Worm (Caenorhabditis elegans) whole organism, L2 larva: ENCODE measurements around the gene Y43E12A.2.

Experiments used
- C34F6.9 ChIP-seq: fragments of 150-350 bp; optimal IDR thresholded peaks from 2 replicates; lab custom pipeline; 2014; ENCODE audit warnings: missing biosample characterization, missing genetic modification characterization
- F13H6.1 ChIP-seq: sonication (generic microtip); optimal IDR thresholded peaks from 2 replicates; lab custom pipeline; 2016; ENCODE audit warnings: missing genetic modification characterization, missing compliant biosample characterization
- R02D3.7 ChIP-seq: fragments of 150-350 bp; optimal IDR thresholded peaks from 2 replicates; lab custom pipeline; 2014; ENCODE audit warnings: missing biosample characterization, missing genetic modification characterization
- Y55F3AM.14 ChIP-seq: fragments of 200-800 bp; sonication (Bioruptor generic); optimal IDR thresholded peaks from 2 replicates; lab custom pipeline; 2018; ENCODE audit warnings: mild to moderate bottlenecking, missing genetic modification characterization, missing compliant biosample characterization
- ZK546.5 ChIP-seq: sonication (generic microtip); optimal IDR thresholded peaks from 2 replicates; lab custom pipeline; 2017; ENCODE audit warnings: missing biosample characterization, missing genetic modification characterization
- alr-1 ChIP-seq: fragments of 150-350 bp; optimal IDR thresholded peaks from 2 replicates; lab custom pipeline; 2014; ENCODE audit warnings: missing biosample characterization, missing genetic modification characterization
- aly-2 ChIP-seq: fragments of 150-350 bp; optimal IDR thresholded peaks from 2 replicates; lab custom pipeline; 2014; ENCODE audit warnings: missing biosample characterization, missing genetic modification characterization
- ama-1 ChIP-seq: fragments of 150-350 bp; optimal IDR thresholded peaks from 2 replicates; lab custom pipeline; 2018; ENCODE audit warnings: inconsistent platforms
- ceh-82 ChIP-seq: fragments of 150-350 bp; optimal IDR thresholded peaks from 2 replicates; lab custom pipeline; 2014; ENCODE audit warnings: missing biosample characterization, missing genetic modification characterization
- crh-2 ChIP-seq: sonication (generic microtip); optimal IDR thresholded peaks from 2 replicates; lab custom pipeline; 2017; ENCODE audit warnings: missing biosample characterization, missing genetic modification characterization
- dmd-4 ChIP-seq: sonication (generic microtip); optimal IDR thresholded peaks from 2 replicates; lab custom pipeline; 2017; ENCODE audit warnings: missing biosample characterization, missing genetic modification characterization
- egl-27 ChIP-seq: sonication (generic microtip); optimal IDR thresholded peaks from 3 replicates; lab custom pipeline; 2017; ENCODE audit warnings: missing biosample characterization, missing genetic modification reagents, missing genetic modification characterization
- elt-3 ChIP-seq: sonication (generic microtip); optimal IDR thresholded peaks from 2 replicates; lab custom pipeline; 2017; ENCODE audit warnings: missing biosample characterization, missing genetic modification characterization
- fos-1 ChIP-seq: fragments of 150-350 bp; optimal IDR thresholded peaks from 2 replicates; lab custom pipeline; 2014; ENCODE audit warnings: missing biosample characterization, missing genetic modification characterization
- gmeb-1 ChIP-seq: fragments of 150-350 bp; optimal IDR thresholded peaks from 2 replicates; lab custom pipeline; 2014; ENCODE audit warnings: missing biosample characterization, missing genetic modification characterization
- lin-11 ChIP-seq: fragments of 150-350 bp; sonication (generic microtip); optimal IDR thresholded peaks from 2 replicates; lab custom pipeline; 2014; ENCODE audit warnings: missing biosample characterization, missing genetic modification characterization, inconsistent platforms, mixed read lengths
- lin-13 ChIP-seq: fragments of 150-350 bp; optimal IDR thresholded peaks from 2 replicates; lab custom pipeline; 2014; ENCODE audit warnings: missing biosample characterization, missing genetic modification reagents, missing genetic modification characterization
- lin-39 ChIP-seq: fragments of 150-350 bp; optimal IDR thresholded peaks from 2 replicates; lab custom pipeline; 2014; ENCODE audit warnings: missing biosample characterization, missing genetic modification reagents, missing genetic modification characterization
- lsy-2 ChIP-seq, 2 experiments: fragments of 150-350 bp in 1 of 2; sonication (generic microtip) in 1 of 2; optimal IDR thresholded peaks; 2 replicates each; lab custom pipeline; 2014 to 2017; ENCODE audit warnings: missing biosample characterization in 2 of 2, missing genetic modification characterization in 2 of 2
- mab-5 ChIP-seq: fragments of 150-350 bp; optimal IDR thresholded peaks from 2 replicates; lab custom pipeline; 2014; ENCODE audit warnings: missing biosample characterization, missing genetic modification characterization
- mbf-1 ChIP-seq: sonication (generic microtip); optimal IDR thresholded peaks from 2 replicates; lab custom pipeline; 2017; ENCODE audit warnings: missing biosample characterization, missing genetic modification characterization
- mdl-1 ChIP-seq, 2 experiments: fragments of 150-350 bp in 1 of 2; sonication (generic microtip) in 1 of 2; optimal IDR thresholded peaks; 2 replicates each; lab custom pipeline; 2017; ENCODE audit warnings: missing biosample characterization in 2 of 2, missing genetic modification characterization in 2 of 2
- nhr-11 ChIP-seq: fragments of 150-350 bp; optimal IDR thresholded peaks from 2 replicates; lab custom pipeline; 2014; ENCODE audit warnings: missing biosample characterization, missing genetic modification characterization
- nhr-12 ChIP-seq: fragments of 150-350 bp; optimal IDR thresholded peaks from 2 replicates; lab custom pipeline; 2014; ENCODE audit warnings: missing biosample characterization, missing genetic modification characterization
- nhr-129 ChIP-seq: fragments of 150-350 bp; optimal IDR thresholded peaks from 2 replicates; lab custom pipeline; 2014; ENCODE audit warnings: missing biosample characterization, missing genetic modification characterization
- nhr-21 ChIP-seq: fragments of 150-350 bp; optimal IDR thresholded peaks from 2 replicates; lab custom pipeline; 2014; ENCODE audit warnings: missing biosample characterization, missing genetic modification characterization
- nhr-23 ChIP-seq: fragments of 150-350 bp; optimal IDR thresholded peaks from 2 replicates; lab custom pipeline; 2014; ENCODE audit warnings: missing biosample characterization, missing genetic modification reagents, missing genetic modification characterization
- nhr-237 ChIP-seq: fragments of 150-350 bp; optimal IDR thresholded peaks from 2 replicates; lab custom pipeline; 2014; ENCODE audit warnings: missing biosample characterization, missing genetic modification characterization
- nhr-25 ChIP-seq: fragments of 150-350 bp; sonication (generic microtip); optimal IDR thresholded peaks from 3 replicates; lab custom pipeline; 2014; ENCODE audit warnings: missing biosample characterization, missing genetic modification characterization
- nhr-6 ChIP-seq: fragments of 150-350 bp; optimal IDR thresholded peaks from 2 replicates; lab custom pipeline; 2014; ENCODE audit warnings: missing biosample characterization, missing genetic modification characterization
- nhr-77 ChIP-seq: fragments of 150-350 bp; optimal IDR thresholded peaks from 2 replicates; lab custom pipeline; 2014; ENCODE audit warnings: missing biosample characterization, missing genetic modification characterization
- peb-1 ChIP-seq: fragments of 150-350 bp; optimal IDR thresholded peaks from 2 replicates; lab custom pipeline; 2014; ENCODE audit warnings: missing biosample characterization, missing genetic modification characterization
- sem-4 ChIP-seq: fragments of 150-350 bp; optimal IDR thresholded peaks from 2 replicates; lab custom pipeline; 2014; ENCODE audit warnings: missing biosample characterization, missing genetic modification reagents, missing genetic modification characterization
- skn-1 ChIP-seq: sonication (generic microtip); optimal IDR thresholded peaks from 2 replicates; lab custom pipeline; 2017; ENCODE audit warnings: missing biosample characterization, missing genetic modification characterization
- sma-3 ChIP-seq: sonication (generic microtip); optimal IDR thresholded peaks from 2 replicates; lab custom pipeline; 2016; ENCODE audit warnings: missing genetic modification reagents, missing genetic modification characterization, missing compliant biosample characterization
- sma-9 ChIP-seq, 2 experiments: fragments of 150-350 bp in 1 of 2; sonication (generic microtip) in 1 of 2; optimal IDR thresholded peaks; 2 replicates each; lab custom pipeline; 2014 to 2016; ENCODE audit warnings: missing genetic modification characterization in 2 of 2, mild to moderate bottlenecking in 1 of 2, missing biosample characterization in 1 of 2, missing compliant biosample characterization in 1 of 2, missing genetic modification reagents in 1 of 2, moderate library complexity in 1 of 2
- snpc-4 ChIP-seq: fragments of 150-350 bp; optimal IDR thresholded peaks from 2 replicates; lab custom pipeline; 2014; ENCODE audit warnings: missing biosample characterization, missing genetic modification characterization
- unc-39 ChIP-seq: fragments of 150-350 bp; optimal IDR thresholded peaks from 2 replicates; lab custom pipeline; 2014; ENCODE audit warnings: missing biosample characterization, missing genetic modification characterization
- unc-55 ChIP-seq: fragments of 150-350 bp; sonication (generic microtip); optimal IDR thresholded peaks from 3 replicates; lab custom pipeline; 2014; ENCODE audit warnings: missing biosample characterization, missing genetic modification reagents, missing genetic modification characterization
- unc-62 ChIP-seq: fragments of 150-350 bp; optimal IDR thresholded peaks from 2 replicates; lab custom pipeline; 2014; ENCODE audit warnings: missing biosample characterization, missing genetic modification reagents, missing genetic modification characterization
- zag-1 ChIP-seq: fragments of 150-350 bp; optimal IDR thresholded peaks from 2 replicates; lab custom pipeline; 2014; ENCODE audit warnings: missing biosample characterization, missing genetic modification characterization
- ztf-1 ChIP-seq: fragments of 200-800 bp; sonication (Bioruptor generic); conservative IDR thresholded peaks from 2 replicates; pipeline ENCODE4 v1.3.6; 2022; ENCODE audit warnings: missing genetic modification characterization, missing compliant biosample characterization
- ztf-11 ChIP-seq: sonication (generic microtip); optimal IDR thresholded peaks from 2 replicates; lab custom pipeline; 2017; ENCODE audit warnings: missing biosample characterization, missing genetic modification characterization
- ztf-4 ChIP-seq: fragments of 150-350 bp; optimal IDR thresholded peaks from 2 replicates; lab custom pipeline; 2014; ENCODE audit warnings: missing biosample characterization, missing genetic modification characterization

The Y43E12A.2 gene

ce11 chrIV:10981761-10982160 lies at the start of gene Y43E12A.2:
Y43E12A.2 (plus strand) TSS chrIV:10982061.
- no peak for TF ChIP-seq mdl-1 (tag; optimal IDR thresholded peaks at IDR 0.05; lab: Kevin White, UChicago)
- no peak for TF ChIP-seq nhr-25

ce11 chrIV:10933062-10933552 lies 48.8 kb upstream of the Y43E12A.2 start, which contains the start of the genes dnc-1 and lsm-7:
dnc-1 (minus strand) TSS chrIV:10933203.
lsm-7 (plus strand) TSS chrIV:10933502.
- TF ChIP-seq Y55F3AM.14 (GFP tag; lab: Kevin White, UChicago) = no peak
- TF ChIP-seq ztf-11 (tag; lab: Kevin White, UChicago) = no peak
- TF ChIP-seq ama-1 = no peak
- no peak for TF ChIP-seq unc-39 (tag; lab: Kevin White, UChicago)
- peak; percentile 95 for TF ChIP-seq C34F6.9
- TF ChIP-seq egl-27 (tag; lab: Kevin White, UChicago) = peak; percentile 1
- no peak for TF ChIP-seq nhr-6 (tag; lab: Kevin White, UChicago)
- no peak for TF ChIP-seq peb-1 (tag; lab: Kevin White, UChicago)
- peak; percentile 4 for TF ChIP-seq ZK546.5
- peak; percentile 59 for TF ChIP-seq F13H6.1
- TF ChIP-seq ztf-4 (tag; lab: Kevin White, UChicago) = peak; percentile 17
- peak; percentile 75 for TF ChIP-seq nhr-129 (tag; lab: Kevin White, UChicago)
- TF ChIP-seq zag-1 (tag; lab: Kevin White, UChicago) = peak; percentile 30
- TF ChIP-seq fos-1 (tag; lab: Kevin White, UChicago) = peak; percentile 61
- peak; percentile 56 for TF ChIP-seq lin-11 (tag; lab: Kevin White, UChicago)
- TF ChIP-seq mab-5 = peak; percentile 55
- TF ChIP-seq nhr-23 (tag; lab: Kevin White, UChicago) = no peak
- peak in 1 of 2 experiments; percentile 2 for TF ChIP-seq mdl-1 (tag; optimal IDR thresholded peaks at IDR 0.05; lab: Kevin White, UChicago)
- no peak for TF ChIP-seq ceh-82 (tag; lab: Kevin White, UChicago)
- no peak for TF ChIP-seq mbf-1
- peak; percentile 47 to 87 for TF ChIP-seq lsy-2 (tag; optimal IDR thresholded peaks at IDR 0.05; lab: Kevin White, UChicago)
- TF ChIP-seq aly-2 = no peak
- TF ChIP-seq nhr-77 = no peak
- TF ChIP-seq sma-9 (GFP tag; optimal IDR thresholded peaks at IDR 0.05; lab: Kevin White, UChicago) = peak; percentile 74
- no peak for TF ChIP-seq sma-9 (tag; optimal IDR thresholded peaks at IDR 0.05; lab: Kevin White, UChicago)
- TF ChIP-seq lin-39 (tag; lab: Kevin White, UChicago) = no peak
- TF ChIP-seq sma-3 = peak; percentile 30
- TF ChIP-seq R02D3.7 (tag; lab: Kevin White, UChicago) = no peak
- peak; percentile 75 for TF ChIP-seq nhr-25
- TF ChIP-seq alr-1 (tag; lab: Kevin White, UChicago) = no peak
- peak; percentile 54 for TF ChIP-seq lin-13 (GFP tag; lab: Kevin White, UChicago)
- TF ChIP-seq dmd-4 (tag; lab: Kevin White, UChicago) = no peak
- peak; percentile 77 for TF ChIP-seq crh-2 (tag; lab: Kevin White, UChicago)
- peak; percentile 95 for TF ChIP-seq unc-55 (GFP tag; lab: Kevin White, UChicago)
- no peak for TF ChIP-seq elt-3
- TF ChIP-seq sem-4 (tag; lab: Kevin White, UChicago) = peak; percentile 58
- TF ChIP-seq gmeb-1 (tag; lab: Kevin White, UChicago) = peak; percentile 81
- TF ChIP-seq skn-1 (tag; lab: Kevin White, UChicago) = no peak
- peak; percentile 28 for TF ChIP-seq snpc-4 (tag; lab: Kevin White, UChicago)

ce11 chrIV:10933777-10934546 lies 47.9 kb upstream of the Y43E12A.2 start:
- TF ChIP-seq ceh-82 (tag; lab: Kevin White, UChicago) (no peak), nhr-129 (tag; lab: Kevin White, UChicago) (peak; percentile 36), aly-2 (no peak), lsy-2 (tag; optimal IDR thresholded peaks at IDR 0.05; lab: Kevin White, UChicago) (peak in 1 of 2 experiments; percentile 42), nhr-25 (no peak), ztf-11 (tag; lab: Kevin White, UChicago) (no peak), mbf-1 (no peak), C34F6.9 (no peak), Y55F3AM.14 (GFP tag; lab: Kevin White, UChicago) (peak; percentile 57), lin-13 (GFP tag; lab: Kevin White, UChicago) (no peak), sem-4 (tag; lab: Kevin White, UChicago) (no peak), unc-39 (tag; lab: Kevin White, UChicago) (no peak), F13H6.1 (no peak), zag-1 (tag; lab: Kevin White, UChicago) (no peak), ztf-4 (tag; lab: Kevin White, UChicago) (peak; percentile 31), nhr-23 (tag; lab: Kevin White, UChicago) (no peak), snpc-4 (tag; lab: Kevin White, UChicago) (no peak), gmeb-1 (tag; lab: Kevin White, UChicago) (peak; percentile 13), nhr-11 (no peak), ztf-1 (no peak), alr-1 (tag; lab: Kevin White, UChicago) (no peak), unc-55 (GFP tag; lab: Kevin White, UChicago) (no peak), nhr-21 (tag; lab: Kevin White, UChicago) (no peak), lin-11 (tag; lab: Kevin White, UChicago) (no peak), fos-1 (tag; lab: Kevin White, UChicago) (no peak), nhr-12 (tag; lab: Kevin White, UChicago) (no peak), nhr-237 (tag; lab: Kevin White, UChicago) (no peak), egl-27 (tag; lab: Kevin White, UChicago) (no peak), unc-62 (GFP tag; lab: Kevin White, UChicago) (no peak), nhr-77 (no peak), nhr-6 (tag; lab: Kevin White, UChicago) (peak; percentile 6), ZK546.5 (no peak)
